Worm (Caenorhabditis elegans): ENCODE measurements around the gene str-143.

ce11 chrV:8031121-8031520, 38.4 kb downstream of the str-143 start, which contains the start of gene vars-1:
- TF ChIP-seq unc-86 (tag; optimal IDR thresholded peaks at IDR 0.05) (no peak), dve-1 (tag; optimal IDR thresholded peaks at IDR 0.05) (no peak), ets-4 (tag; optimal IDR thresholded peaks at IDR 0.05) (no peak), C38D4.7 (GFP tag; optimal IDR thresholded peaks at IDR 0.05) (no peak), ahr-1 (tag; optimal IDR thresholded peaks at IDR 0.05) (no peak), elt-2 (tag; optimal IDR thresholded peaks at IDR 0.05) (no peak), nfya-1 (tag; optimal IDR thresholded peaks at IDR 0.05) (peak; percentile 0), hlh-15 (tag; optimal IDR thresholded peaks at IDR 0.05) (no peak), fax-1 (tag; optimal IDR thresholded peaks at IDR 0.05) (no peak), elt-4 (tag; optimal IDR thresholded peaks at IDR 0.05) (no peak), C08G9.2 (tag; optimal IDR thresholded peaks at IDR 0.05) (no peak), ama-1 (optimal IDR thresholded peaks at IDR 0.05) (no peak)

All from whole organism, late embryonic.